Worm (Caenorhabditis elegans) whole organism, L1 larva: Measurements from ENCODE around the gene egl-38.

Experiments used
- ama-1 ChIP-seq: fragments of 150-350 bp; optimal IDR thresholded peaks from 2 replicates; lab custom pipeline; 2014
- dpl-1 ChIP-seq, 3 experiments: fragments of 150-350 bp in 2 of 3; sonication (generic microtip) in 1 of 3; optimal IDR thresholded peaks; 2 replicates each; lab custom pipeline; 2014 to 2017; ENCODE audit warnings: missing biosample characterization in 3 of 3, missing genetic modification characterization in 3 of 3, missing genetic modification reagents in 3 of 3
- fos-1 ChIP-seq: fragments of 150-350 bp; optimal IDR thresholded peaks from 2 replicates; lab custom pipeline; 2014; ENCODE audit warnings: missing biosample characterization, missing genetic modification characterization
- lsy-2 ChIP-seq, 2 experiments: fragments of 150-350 bp; optimal IDR thresholded peaks; 2 replicates each; lab custom pipeline; 2014; ENCODE audit warnings: missing biosample characterization in 2 of 2, missing genetic modification characterization in 2 of 2
- nhr-76 ChIP-seq: sonication (generic microtip); optimal IDR thresholded peaks from 2 replicates; lab custom pipeline; 2017; ENCODE audit warnings: missing biosample characterization, missing genetic modification characterization
- nhr-77 ChIP-seq: fragments of 150-350 bp; optimal IDR thresholded peaks from 2 replicates; lab custom pipeline; 2014; ENCODE audit warnings: missing biosample characterization, missing genetic modification characterization
- nhr-90 ChIP-seq: sonication (generic microtip); optimal IDR thresholded peaks from 2 replicates; lab custom pipeline; 2016; ENCODE audit warnings: mild to moderate bottlenecking, missing genetic modification characterization, missing compliant biosample characterization; ENCODE audit not compliant: poor library complexity

- TF ChIP-seq lsy-2 (tag; optimal IDR thresholded peaks at IDR 0.05; lab: Kevin White, UChicago): no peak
- no peak for TF ChIP-seq nhr-90 (tag; lab: Kevin White, UChicago)
- no peak for TF ChIP-seq dpl-1 (GFP tag; optimal IDR thresholded peaks at IDR 0.05; lab: Kevin White, UChicago)
- no peak for TF ChIP-seq ama-1 (lab: Kevin White, UChicago)
- TF ChIP-seq fos-1 (tag; lab: Kevin White, UChicago): no peak
- no peak for TF ChIP-seq nhr-76 (tag; lab: Kevin White, UChicago)
- TF ChIP-seq nhr-77 (tag; lab: Kevin White, UChicago): no peak
Measured at ce11 chrIV:10075899-10076298, 34.4 kb downstream of the egl-38 start, which contains the start of gene W01B6.5.
